Worm (Caenorhabditis elegans): ENCODE data around the gene C03B1.14.

C03B1.14 gene

ce11 chrX:6377634-6378288 is 17.2 kb upstream of the C03B1.14 start, which contains the start of gene lmp-1:
Gene lmp-1, minus strand, starts transcription at chrX:6377684.
- no peak for TF ChIP-seq egl-27 (tag; optimal IDR thresholded peaks at IDR 0.05)
- peak; percentile 66 for TF ChIP-seq pqm-1 (tag; optimal IDR thresholded peaks at IDR 0.05)
- peak; percentile 76 for TF ChIP-seq elt-2 (tag; optimal IDR thresholded peaks at IDR 0.05)
- no peak for TF ChIP-seq lin-39 (tag; optimal IDR thresholded peaks at IDR 0.05)
- no peak for TF ChIP-seq ztf-11 (tag; optimal IDR thresholded peaks at IDR 0.05)

- TF ChIP-seq zag-1 (tag; optimal IDR thresholded peaks at IDR 0.05) (no peak), mdl-1 (tag; optimal IDR thresholded peaks at IDR 0.05) (no peak), egl-27 (tag; optimal IDR thresholded peaks at IDR 0.05) (no peak), elt-2 (tag; optimal IDR thresholded peaks at IDR 0.05) (no peak), jun-1 (tag; optimal IDR thresholded peaks at IDR 0.05) (no peak), nhr-28 (tag; optimal IDR thresholded peaks at IDR 0.05) (no peak), nhr-12 (tag; optimal IDR thresholded peaks at IDR 0.05) (no peak), mml-1 (tag; optimal IDR thresholded peaks at IDR 0.05) (no peak), ztf-11 (tag; optimal IDR thresholded peaks at IDR 0.05) (no peak), ceh-16 (tag; optimal IDR thresholded peaks at IDR 0.05) (no peak), ceh-82 (tag; optimal IDR thresholded peaks at IDR 0.05) (no peak), fkh-10 (GFP tag; optimal IDR thresholded peaks at IDR 0.05) (no peak)
Measured at ce11 chrX:6374451-6374850, 13.9 kb upstream of the C03B1.14 start, which contains the start of gene C03B1.1. Gene C03B1.1, plus strand, starts transcription at chrX:6374751.

- TF ChIP-seq egl-27 (tag; optimal IDR thresholded peaks at IDR 0.05), result no peak
- TF ChIP-seq jun-1 (tag; optimal IDR thresholded peaks at IDR 0.05), result no peak
- TF ChIP-seq nfya-1 (tag; optimal IDR thresholded peaks at IDR 0.05; ENCODE audit: insufficient read depth), result no peak
Measured at ce11 chrX:6373348-6373747, 12.8 kb upstream of the C03B1.14 start, which contains the start of gene C03B1.17. Gene C03B1.17, plus strand, starts transcription at chrX:6373648.

- TF ChIP-seq nfya-1 (tag; optimal IDR thresholded peaks at IDR 0.05; ENCODE audit: insufficient read depth) (peak; percentile 57), egl-5 (tag; optimal IDR thresholded peaks at IDR 0.05) (peak; percentile 54), pha-4 (tag; optimal IDR thresholded peaks at IDR 0.05) (peak; percentile 49), mdl-1 (tag; optimal IDR thresholded peaks at IDR 0.05) (no peak), lin-39 (tag; optimal IDR thresholded peaks at IDR 0.05) (peak; percentile 68), tbx-2 (tag; optimal IDR thresholded peaks at IDR 0.05) (peak; percentile 54), skn-1 (tag; optimal IDR thresholded peaks at IDR 0.05) (peak; percentile 26), nhr-28 (tag; optimal IDR thresholded peaks at IDR 0.05) (peak; percentile 10), hmg-11 (tag; optimal IDR thresholded peaks at IDR 0.05) (peak; percentile 93), nhr-237 (tag; optimal IDR thresholded peaks at IDR 0.05) (no peak), unc-39 (tag; optimal IDR thresholded peaks at IDR 0.05) (no peak), ceh-82 (tag; optimal IDR thresholded peaks at IDR 0.05) (peak; percentile 33), pqm-1 (tag; optimal IDR thresholded peaks at IDR 0.05) (peak; percentile 26), nhr-23 (tag; optimal IDR thresholded peaks at IDR 0.05) (peak; percentile 36), elt-2 (tag; optimal IDR thresholded peaks at IDR 0.05) (peak; percentile 29), jun-1 (tag; optimal IDR thresholded peaks at IDR 0.05) (peak; percentile 57), mml-1 (tag; optimal IDR thresholded peaks at IDR 0.05) (no peak), snpc-4 (tag; optimal IDR thresholded peaks at IDR 0.05) (no peak), ceh-28 (tag; optimal IDR thresholded peaks at IDR 0.05) (no peak)
Measured at ce11 chrX:6371192-6372116, 10.9 kb upstream of the C03B1.14 start.

ce11 chrX:6369717-6370116 is 9.2 kb upstream of the C03B1.14 start, which contains the start of gene C03B1.2:
Gene C03B1.2, plus strand, starts transcription at chrX:6370017.
- no peak for TF ChIP-seq ama-1 (optimal IDR thresholded peaks at IDR 0.05)
- TF ChIP-seq nhr-23 (tag; optimal IDR thresholded peaks at IDR 0.05), result no peak
- TF ChIP-seq eor-1 (tag; optimal IDR thresholded peaks at IDR 0.05), result no peak
- TF ChIP-seq nhr-76 (tag; optimal IDR thresholded peaks at IDR 0.05), result no peak
- TF ChIP-seq elt-2 (tag; optimal IDR thresholded peaks at IDR 0.05), result no peak
- no peak for TF ChIP-seq lin-39 (tag; optimal IDR thresholded peaks at IDR 0.05)
- TF ChIP-seq nhr-12 (tag; optimal IDR thresholded peaks at IDR 0.05), result no peak
- TF ChIP-seq tbx-2 (tag; optimal IDR thresholded peaks at IDR 0.05), result no peak
- no peak for TF ChIP-seq fkh-2 (tag; optimal IDR thresholded peaks at IDR 0.05)
- no peak for TF ChIP-seq ZK546.5 (tag; optimal IDR thresholded peaks at IDR 0.05)
- no peak for TF ChIP-seq fos-1 (tag; optimal IDR thresholded peaks at IDR 0.05)
- TF ChIP-seq skn-1 (tag; optimal IDR thresholded peaks at IDR 0.05), result no peak

Measured in whole organism, L3 larva.